Worm (Caenorhabditis elegans) whole organism, L4 larva: ENCODE measurements around the gene tin-9.2.

Experiments
- D1046.2 ChIP-seq: fragments of 200-800 bp; sonication (Bioruptor generic); IDR thresholded peaks from 2 replicates; pipeline ENCODE4 v1.3.6; 2022; ENCODE audit warnings: missing genetic modification characterization, missing compliant biosample characterization
- F37D6.2 ChIP-seq: sonication (generic microtip); optimal IDR thresholded peaks from 2 replicates; lab custom pipeline; 2016; ENCODE audit warnings: mild to moderate bottlenecking, missing genetic modification characterization, missing compliant biosample characterization
- F49E8.2 ChIP-seq: sonication (generic microtip); optimal IDR thresholded peaks from 2 replicates; lab custom pipeline; 2016; ENCODE audit warnings: missing compliant biosample characterization, mild to moderate bottlenecking, missing genetic modification characterization, borderline replicate concordance
- Y48G9A.11 ChIP-seq: fragments of 200-800 bp; sonication (Bioruptor generic); IDR thresholded peaks from 2 replicates; pipeline ENCODE4 v1.3.6; 2022; ENCODE audit warnings: missing genetic modification reagents, missing genetic modification characterization, missing compliant biosample characterization
- Y5F2A.4 ChIP-seq: fragments of 200-800 bp; sonication (Bioruptor generic); optimal IDR thresholded peaks from 2 replicates; lab custom pipeline; 2018; ENCODE audit warnings: mild to moderate bottlenecking, missing genetic modification characterization, missing compliant biosample characterization
- ZK337.2 ChIP-seq: fragments of 200-800 bp; sonication (Bioruptor generic); IDR thresholded peaks from 2 replicates; pipeline ENCODE4 v1.3.6; 2022; ENCODE audit warnings: missing genetic modification reagents, missing genetic modification characterization, missing compliant biosample characterization
- aha-1 ChIP-seq: fragments of 150-350 bp; peaks from one replicate; lab custom pipeline; 2014; ENCODE audit warnings: missing biosample characterization, missing genetic modification characterization
- aly-2 ChIP-seq: sonication (generic microtip); optimal IDR thresholded peaks from 2 replicates; lab custom pipeline; 2018; ENCODE audit warnings: missing biosample characterization, missing genetic modification characterization
- ama-1 ChIP-seq: fragments of 150-350 bp; optimal IDR thresholded peaks from 2 replicates; lab custom pipeline; 2014; ENCODE audit warnings: inconsistent platforms, mixed read lengths
- attf-4 ChIP-seq: sonication (generic microtip); optimal IDR thresholded peaks from 3 replicates; lab custom pipeline; 2017; ENCODE audit warnings: missing biosample characterization, missing genetic modification characterization
- ceh-32 ChIP-seq: sonication (generic microtip); optimal IDR thresholded peaks from 2 replicates; lab custom pipeline; 2016; ENCODE audit warnings: mild to moderate bottlenecking, missing genetic modification characterization, missing compliant biosample characterization; ENCODE audit not compliant: poor library complexity
- ceh-62 ChIP-seq: sonication (generic microtip); optimal IDR thresholded peaks from 2 replicates; lab custom pipeline; 2017; ENCODE audit warnings: missing biosample characterization, missing genetic modification characterization
- ceh-82 ChIP-seq: sonication (generic microtip); optimal IDR thresholded peaks from 2 replicates; lab custom pipeline; 2017; ENCODE audit warnings: missing biosample characterization, missing genetic modification characterization
- cey-2 ChIP-seq: sonication (generic microtip); optimal IDR thresholded peaks from 3 replicates; lab custom pipeline; 2017; ENCODE audit warnings: missing genetic modification characterization, mild to moderate bottlenecking, missing compliant biosample characterization, antibody characterized with exemption, borderline replicate concordance; ENCODE audit not compliant: insufficient read depth
- daf-16 ChIP-seq, 3 experiments: sonication (generic microtip); optimal IDR thresholded peaks; 2 replicates each; lab custom pipeline; 2016 to 2017; ENCODE audit warnings: missing genetic modification characterization in 3 of 3, missing genetic modification reagents in 3 of 3, mild to moderate bottlenecking in 2 of 3, missing compliant biosample characterization in 2 of 3, missing biosample characterization in 1 of 3, moderate library complexity in 1 of 3
- daf-8 ChIP-seq: fragments of 200-800 bp; sonication (Bioruptor generic); IDR thresholded peaks from 2 replicates; pipeline ENCODE4 v1.3.6; 2022; ENCODE audit warnings: missing genetic modification characterization, missing compliant biosample characterization
- dmd-6 ChIP-seq: fragments of 200-800 bp; sonication (Bioruptor generic); IDR thresholded peaks from 2 replicates; pipeline ENCODE4 v1.3.6; 2022; ENCODE audit warnings: missing genetic modification reagents, missing genetic modification characterization, missing compliant biosample characterization
- dmd-8 ChIP-seq: fragments of 200-800 bp; sonication (Bioruptor generic); IDR thresholded peaks from 2 replicates; pipeline ENCODE4 v1.3.6; 2022; ENCODE audit warnings: missing genetic modification characterization, missing compliant biosample characterization
- dpl-1 ChIP-seq: fragments of 150-350 bp; optimal IDR thresholded peaks from 2 replicates; lab custom pipeline; 2014; ENCODE audit warnings: missing biosample characterization, missing genetic modification reagents, missing genetic modification characterization
- dve-1 ChIP-seq: sonication (generic microtip); optimal IDR thresholded peaks from 2 replicates; lab custom pipeline; 2017; ENCODE audit warnings: antibody characterized with exemption, mild to moderate bottlenecking, missing genetic modification characterization, missing compliant biosample characterization; ENCODE audit not compliant: insufficient read depth
- egl-43 ChIP-seq: fragments of 200-800 bp; sonication (Bioruptor generic); IDR thresholded peaks from 2 replicates; pipeline ENCODE4 v1.3.6; 2022; ENCODE audit warnings: missing genetic modification reagents, missing genetic modification characterization, missing compliant biosample characterization
- fkh-10 ChIP-seq: fragments of 150-350 bp; optimal IDR thresholded peaks from 2 replicates; lab custom pipeline; 2014; ENCODE audit warnings: missing biosample characterization, missing genetic modification reagents, missing genetic modification characterization
- fos-1 ChIP-seq: fragments of 150-350 bp; optimal IDR thresholded peaks from 2 replicates; lab custom pipeline; 2014; ENCODE audit warnings: missing biosample characterization, missing genetic modification characterization
- gei-8 ChIP-seq: fragments of 200-800 bp; sonication (Bioruptor generic); optimal IDR thresholded peaks from 2 replicates; lab custom pipeline; 2018; ENCODE audit warnings: mild to moderate bottlenecking, missing genetic modification characterization, missing compliant biosample characterization
- hlh-30 ChIP-seq: sonication (generic microtip); optimal IDR thresholded peaks from 2 replicates; lab custom pipeline; 2017; ENCODE audit warnings: antibody characterized with exemption, mild to moderate bottlenecking, missing genetic modification characterization, missing compliant biosample characterization; ENCODE audit not compliant: insufficient read depth
- lin-13 ChIP-seq: fragments of 150-350 bp; optimal IDR thresholded peaks from 2 replicates; lab custom pipeline; 2014; ENCODE audit warnings: missing biosample characterization, missing genetic modification reagents, missing genetic modification characterization
- lin-15B ChIP-seq: fragments of 150-350 bp; sonication (generic microtip); optimal IDR thresholded peaks from 3 replicates; lab custom pipeline; 2014; ENCODE audit warnings: missing biosample characterization, missing genetic modification characterization
- lin-38 ChIP-seq: fragments of 200-800 bp; sonication (Bioruptor generic); IDR thresholded peaks from 2 replicates; pipeline ENCODE4 v1.3.6; 2022; ENCODE audit warnings: missing genetic modification reagents, missing genetic modification characterization, missing compliant biosample characterization
- lir-3 ChIP-seq: sonication (generic microtip); optimal IDR thresholded peaks from 2 replicates; lab custom pipeline; 2016; ENCODE audit warnings: mild to moderate bottlenecking, missing genetic modification characterization, missing compliant biosample characterization
- madf-5 ChIP-seq, 2 experiments: fragments of 200-800 bp; sonication (Bioruptor generic); IDR thresholded peaks; 2 replicates each; pipeline ENCODE4 v1.3.6; 2022; ENCODE audit warnings: missing compliant biosample characterization in 2 of 2, missing genetic modification characterization in 2 of 2
- mdt-29 ChIP-seq: fragments of 200-800 bp; sonication (Bioruptor generic); IDR thresholded peaks from 2 replicates; pipeline ENCODE4 v1.3.6; 2022; ENCODE audit warnings: missing genetic modification reagents, missing genetic modification characterization, missing compliant biosample characterization
- mes-2 ChIP-seq: sonication (generic microtip); optimal IDR thresholded peaks from 2 replicates; lab custom pipeline; 2016; ENCODE audit warnings: missing genotype, mild to moderate bottlenecking, missing genetic modification characterization, missing compliant biosample characterization; ENCODE audit not compliant: poor library complexity, severe bottlenecking
- mxl-2 ChIP-seq: fragments of 200-800 bp; sonication (Bioruptor generic); conservative IDR thresholded peaks from 2 replicates; pipeline ENCODE4 v1.3.6; 2022; ENCODE audit warnings: missing genetic modification reagents, missing genetic modification characterization, missing compliant biosample characterization
- nhr-11 ChIP-seq: fragments of 150-350 bp; optimal IDR thresholded peaks from 2 replicates; lab custom pipeline; 2014; ENCODE audit warnings: missing biosample characterization, missing genetic modification characterization
- nhr-237 ChIP-seq: sonication (generic microtip); optimal IDR thresholded peaks from 2 replicates; lab custom pipeline; 2017; ENCODE audit warnings: missing biosample characterization, missing genetic modification characterization
- nhr-41 ChIP-seq: fragments of 200-800 bp; sonication (Bioruptor generic); IDR thresholded peaks from 2 replicates; pipeline ENCODE4 v1.3.6; 2022; ENCODE audit warnings: missing genetic modification reagents, missing genetic modification characterization, missing compliant biosample characterization
- nhr-6 ChIP-seq: fragments of 150-350 bp; optimal IDR thresholded peaks from 2 replicates; lab custom pipeline; 2014; ENCODE audit warnings: missing biosample characterization, missing genetic modification characterization
- pha-4 ChIP-seq, 2 experiments: fragments of 150-350 bp in 1 of 2; fragments of 200-800 bp in 1 of 2; sonication (Bioruptor generic) in 1 of 2; IDR thresholded peaks in 1 of 2; optimal IDR thresholded peaks in 1 of 2; 2 replicates each; pipeline versions ENCODE4 v1.3.6 to Lab custom; 2014 to 2022; ENCODE audit warnings: missing genetic modification characterization in 2 of 2, missing genetic modification reagents in 2 of 2, missing biosample characterization in 1 of 2, missing compliant biosample characterization in 1 of 2
- php-3 ChIP-seq: fragments of 200-800 bp; sonication (Bioruptor generic); IDR thresholded peaks from 2 replicates; pipeline ENCODE4 v1.3.6; 2022; ENCODE audit warnings: missing genetic modification reagents, missing genetic modification characterization, missing compliant biosample characterization
- saeg-2 ChIP-seq: fragments of 200-800 bp; sonication (Bioruptor generic); IDR thresholded peaks from 2 replicates; pipeline ENCODE4 v1.3.6; 2022; ENCODE audit warnings: missing genetic modification reagents, missing genetic modification characterization, missing compliant biosample characterization
- sdz-12 ChIP-seq: fragments of 200-800 bp; sonication (Bioruptor generic); optimal IDR thresholded peaks from 2 replicates; lab custom pipeline; 2018; ENCODE audit warnings: mild to moderate bottlenecking, missing genetic modification characterization, missing compliant biosample characterization
- skn-1 ChIP-seq: fragments of 150-350 bp; optimal IDR thresholded peaks from 2 replicates; lab custom pipeline; 2014; ENCODE audit warnings: missing biosample characterization, missing genetic modification characterization
- spr-1 ChIP-seq: sonication (generic microtip); optimal IDR thresholded peaks from 2 replicates; lab custom pipeline; 2016; ENCODE audit warnings: mild to moderate bottlenecking, missing genetic modification characterization, missing compliant biosample characterization
- unc-130 ChIP-seq: sonication (generic microtip); optimal IDR thresholded peaks from 2 replicates; lab custom pipeline; 2016; ENCODE audit warnings: missing genetic modification reagents, missing genetic modification characterization, missing compliant biosample characterization
- zfp-2 ChIP-seq: sonication (generic microtip); optimal IDR thresholded peaks from 2 replicates; lab custom pipeline; 2016; ENCODE audit warnings: mild to moderate bottlenecking, missing genetic modification characterization, missing compliant biosample characterization
- zfp-3 ChIP-seq: fragments of 200-800 bp; sonication (Bioruptor generic); conservative IDR thresholded peaks from 2 replicates; pipeline ENCODE4 v1.3.6; 2022; ENCODE audit warnings: missing genetic modification reagents, missing genetic modification characterization, missing compliant biosample characterization
- ztf-7 ChIP-seq: fragments of 150-350 bp; optimal IDR thresholded peaks from 2 replicates; lab custom pipeline; 2014; ENCODE audit warnings: missing biosample characterization, missing genetic modification characterization

Gene tin-9.2

DNA sequence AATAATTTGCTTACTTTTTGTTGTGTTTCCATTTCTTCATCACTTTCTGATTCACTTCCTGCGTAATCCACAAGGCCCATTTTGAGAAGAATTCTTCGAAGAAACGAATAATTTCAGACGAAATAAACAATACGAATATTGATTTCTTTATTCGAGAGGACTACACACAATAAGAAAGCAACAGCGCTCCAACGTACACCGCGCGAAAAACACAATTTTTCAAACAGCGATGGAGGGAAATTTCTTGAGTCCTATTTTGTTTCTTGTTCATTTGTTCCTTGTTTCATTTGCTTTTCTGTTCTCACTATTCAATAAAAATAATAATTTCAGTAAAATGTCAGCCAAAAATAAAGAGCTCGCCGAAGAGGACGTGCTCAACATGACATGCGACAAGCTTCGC is 5.1 kb upstream of the tin-9.2 start, which contains the start of the genes prcc-1 and C39E9.12 (continued):
- no peak for TF ChIP-seq skn-1 (tag; lab: Kevin White, UChicago)
- TF ChIP-seq madf-5 (GFP tag; IDR thresholded peaks at IDR 0.05; lab: Robert Waterston, UW), result no peak
- TF ChIP-seq dpl-1 (GFP tag; lab: Kevin White, UChicago), result peak; percentile 90
- TF ChIP-seq zfp-3 (GFP tag; lab: Robert Waterston, UW), result no peak
- no peak for TF ChIP-seq sdz-12
- TF ChIP-seq fkh-10 (GFP tag; lab: Kevin White, UChicago), result no peak
- TF ChIP-seq lin-15B, result no peak
- TF ChIP-seq ZK337.2 (GFP tag; lab: Robert Waterston, UW), result no peak
- no peak for TF ChIP-seq daf-16 (GFP tag; optimal IDR thresholded peaks at IDR 0.05; lab: Kevin White, UChicago)
- peak; percentile 70 for TF ChIP-seq daf-16 (tag; optimal IDR thresholded peaks at IDR 0.05; lab: Kevin White, UChicago)
- TF ChIP-seq php-3 (GFP tag; lab: Robert Waterston, UW), result no peak
- TF ChIP-seq Y5F2A.4 (GFP tag; lab: Kevin White, UChicago), result no peak
- no peak for TF ChIP-seq pha-4 (GFP tag; IDR thresholded peaks at IDR 0.05; lab: Robert Waterston, UW)
- TF ChIP-seq pha-4 (tag; optimal IDR thresholded peaks at IDR 0.05; lab: Kevin White, UChicago), result peak; percentile 25
- TF ChIP-seq cey-2 (tag; lab: Kevin White, UChicago), result no peak
- TF ChIP-seq F49E8.2, result no peak
- no peak for TF ChIP-seq nhr-237 (tag; lab: Kevin White, UChicago)
- TF ChIP-seq Y48G9A.11 (GFP tag; lab: Robert Waterston, UW), result no peak
- TF ChIP-seq hlh-30 (tag; lab: Kevin White, UChicago), result peak; percentile 53
- TF ChIP-seq spr-1 (tag; lab: Kevin White, UChicago), result no peak
- TF ChIP-seq D1046.2, result no peak
- TF ChIP-seq saeg-2 (GFP tag; lab: Robert Waterston, UW), result no peak
- TF ChIP-seq aly-2, result no peak
- TF ChIP-seq aha-1 (tag; lab: Kevin White, UChicago), result no peak
- TF ChIP-seq mes-2 (tag; lab: Kevin White, UChicago), result peak; percentile 82
- TF ChIP-seq ceh-62 (tag; lab: Kevin White, UChicago), result no peak
- TF ChIP-seq zfp-2, result no peak
- peak; percentile 4 for TF ChIP-seq ama-1 (lab: Kevin White, UChicago)
- no peak for TF ChIP-seq egl-43 (GFP tag; lab: Robert Waterston, UW)
- no peak for TF ChIP-seq dmd-8

DNA sequence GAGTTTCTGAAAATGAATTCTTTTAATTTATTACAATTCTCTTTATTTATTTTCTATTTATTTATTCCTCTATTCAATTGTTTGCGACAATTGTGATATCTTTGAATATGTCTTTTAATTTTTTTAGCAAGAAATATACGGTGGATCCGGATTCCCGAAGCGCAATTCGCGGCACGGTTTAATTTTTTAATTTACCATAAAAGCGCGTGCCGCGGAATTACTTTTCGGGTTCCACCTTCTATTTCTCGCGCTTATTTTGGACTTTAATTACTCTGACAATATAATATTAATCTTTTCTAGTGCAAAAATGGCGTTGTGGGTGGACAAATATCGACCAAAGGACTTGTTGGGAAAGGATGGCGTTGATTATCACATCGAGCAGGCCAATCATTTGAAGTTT is 3.3 kb upstream of the tin-9.2 start, which contains the start of gene rfc-3:
Gene rfc-3, plus strand, starts transcription at position 301 of the 400 bp plus-strand sequence.
- TF ChIP-seq mxl-2 (GFP tag; lab: Robert Waterston, UW), result no peak
- 0 out of 2 replicates have a peak, but pooled peaks have one; percentile 15 for TF ChIP-seq lin-38 (GFP tag; lab: Robert Waterston, UW)

DNA sequence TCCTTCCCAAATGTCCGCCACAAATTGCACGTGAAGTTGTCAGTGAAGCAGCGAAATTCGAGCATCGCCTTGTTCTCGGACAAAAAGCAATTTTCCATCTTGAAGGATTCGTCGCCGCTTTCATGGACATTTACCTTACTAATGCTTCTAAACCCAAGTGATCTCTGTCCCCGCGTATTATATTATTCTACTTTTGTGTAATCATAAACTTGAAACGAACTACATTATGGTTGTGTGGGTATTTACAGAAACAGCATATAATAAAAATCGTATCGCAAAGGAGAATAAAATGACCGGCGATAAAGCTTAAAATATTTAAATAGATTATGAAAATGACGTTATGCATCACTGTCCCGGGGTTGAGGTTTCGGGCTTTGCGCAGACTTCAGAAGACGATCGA is 2.0 kb upstream of the tin-9.2 start:
- TF ChIP-seq nhr-41 (no peak), F37D6.2 (tag; lab: Kevin White, UChicago) (no peak), dmd-6 (GFP tag; lab: Robert Waterston, UW) (no peak), mdt-29 (GFP tag; lab: Robert Waterston, UW) (no peak), fos-1 (tag; lab: Kevin White, UChicago) (no peak), gei-8 (GFP tag; lab: Kevin White, UChicago) (no peak), lin-15B (no peak), attf-4 (tag; lab: Kevin White, UChicago) (no peak), daf-16 (GFP tag; optimal IDR thresholded peaks at IDR 0.05; lab: Kevin White, UChicago) (no peak), daf-16 (tag; optimal IDR thresholded peaks at IDR 0.05; lab: Kevin White, UChicago) (peak; percentile 37), nhr-11 (tag; lab: Kevin White, UChicago) (no peak), ceh-82 (no peak), nhr-6 (no peak), F49E8.2 (peak; percentile 44), aha-1 (tag; lab: Kevin White, UChicago) (no peak), ztf-7 (tag; lab: Kevin White, UChicago) (no peak), ceh-32 (tag; lab: Kevin White, UChicago) (no peak), daf-8 (GFP tag; lab: Robert Waterston, UW) (no peak), lir-3 (tag; lab: Kevin White, UChicago) (no peak), lin-13 (no peak), unc-130 (GFP tag; lab: Kevin White, UChicago) (peak; percentile 26), lin-38 (GFP tag; lab: Robert Waterston, UW) (peak; percentile 62), aly-2 (no peak), dve-1 (no peak)
